Fruit fly (Drosophila melanogaster): ENCODE data around the gene CG13937.

The CG13937 gene

DNA sequence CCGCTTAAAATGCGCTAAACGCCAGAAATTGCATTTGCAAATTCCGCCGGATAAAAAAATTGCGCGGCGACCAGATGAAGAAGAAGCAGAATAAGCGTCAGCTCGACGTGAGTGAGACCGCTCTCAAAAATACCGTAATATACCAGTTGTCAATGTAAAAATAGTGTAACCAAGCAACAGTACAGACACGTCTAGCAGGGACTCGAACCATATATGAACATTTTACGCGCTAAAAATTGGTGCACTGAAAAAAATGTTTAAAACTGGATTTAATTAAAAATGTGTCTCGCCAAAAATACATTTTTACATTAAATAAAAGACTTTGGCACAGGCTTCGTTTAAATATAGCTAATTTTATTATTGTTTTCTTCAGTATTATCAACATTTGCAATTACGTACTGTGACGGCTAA is 6.6 kb downstream of the CG13937 start, which contains the start of gene dre4 (continued):
- TF ChIP-seq tgo (GFP tag; IDR thresholded peaks at IDR 0.05) (peak; percentile 58; the same call in 2 of the 3 replicates), C15 (GFP tag; IDR thresholded peaks at IDR 0.05) (no peak), hth (optimal IDR thresholded peaks at IDR 0.05) (no peak), insv (GFP tag; optimal IDR thresholded peaks at IDR 0.05) (peak in 1 of 2 experiments; percentile 21), CG10654 (GFP tag; optimal IDR thresholded peaks at IDR 0.05) (peak; percentile 57), ci (GFP tag; IDR thresholded peaks at IDR 0.05) (peak; percentile 88), Doc3 (GFP tag; IDR thresholded peaks at IDR 0.05; ENCODE audit: partially characterized antibody) (no peak), CG16815 (GFP tag; optimal IDR thresholded peaks at IDR 0.05) (peak; percentile 10), Dek (tag; optimal IDR thresholded peaks at IDR 0.05) (peak; percentile 57), CG15514 (GFP tag; optimal IDR thresholded peaks at IDR 0.05) (peak; percentile 90), CG12299 (tag; optimal IDR thresholded peaks at IDR 0.05) (peak; percentile 10), shn (GFP tag; optimal IDR thresholded peaks at IDR 0.05) (peak; percentile 66)

DNA sequence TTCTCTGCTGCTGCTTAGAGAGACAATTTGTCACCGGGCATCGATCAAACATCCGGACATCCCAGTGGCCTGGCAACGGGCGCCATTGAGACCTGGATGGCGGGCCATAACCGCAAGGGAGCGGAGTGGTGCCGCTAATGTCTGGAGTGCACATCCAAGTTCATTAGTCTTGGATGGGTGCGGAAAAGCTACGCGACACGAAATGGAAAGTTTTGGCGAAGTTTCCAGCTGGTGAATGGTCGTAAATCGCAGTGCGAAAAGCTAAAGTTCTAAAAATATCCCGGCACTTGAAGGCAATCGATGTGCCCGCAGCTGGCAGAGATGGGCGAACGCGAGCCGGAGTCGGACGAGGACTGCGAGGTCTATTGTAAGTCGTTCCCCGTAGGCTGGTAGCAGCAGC is 13.1 kb downstream of the CG13937 start, which contains the start of gene CG13924:
CG13924 (plus strand) TSS at position 301 of the 400 bp plus-strand sequence.
- TF ChIP-seq CG15601 (tag; optimal IDR thresholded peaks at IDR 0.05), result no peak
- no peak for TF ChIP-seq tna (GFP tag; IDR thresholded peaks at IDR 0.05; ENCODE audit: partially characterized antibody)

DNA sequence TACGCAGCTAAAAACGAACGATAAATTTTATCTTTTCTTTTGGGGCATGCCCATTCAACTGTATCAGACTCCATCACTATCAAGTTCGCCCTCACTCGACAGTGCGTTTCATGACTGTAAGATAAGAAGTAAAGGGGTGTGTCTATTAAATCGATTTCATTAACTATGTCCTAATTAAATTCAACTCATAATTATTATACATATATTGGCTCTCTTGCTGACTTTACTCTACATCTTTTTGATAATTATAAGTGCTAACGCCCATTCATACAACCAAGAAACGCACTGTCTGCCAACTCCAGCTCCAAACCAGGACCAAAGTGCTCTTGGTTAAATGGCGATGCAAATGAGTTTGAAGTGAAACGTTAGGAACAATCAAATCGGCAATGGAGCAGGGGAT is 14.0 kb downstream of the CG13937 start:
- TF ChIP-seq hbn (GFP tag; IDR thresholded peaks at IDR 0.05; ENCODE audit: partially characterized antibody), result no peak
- TF ChIP-seq CG11093 (GFP tag; IDR thresholded peaks at IDR 0.05), result no peak
- no peak for TF ChIP-seq aop (GFP tag; IDR thresholded peaks at IDR 0.05)
- TF ChIP-seq Drgx (GFP tag; IDR thresholded peaks at IDR 0.05), result peak; percentile 72
- no peak for TF ChIP-seq gsb (GFP tag; IDR thresholded peaks at IDR 0.05)
- no peak for TF ChIP-seq Elba2 (GFP tag; optimal IDR thresholded peaks at IDR 0.05)
- 0 out of 3 replicates have a peak, but pooled peaks have one; percentile 14 for TF ChIP-seq z (GFP tag; IDR thresholded peaks at IDR 0.05)
- no peak for TF ChIP-seq grau (tag; optimal IDR thresholded peaks at IDR 0.05)
- TF ChIP-seq CG8281 (tag; optimal IDR thresholded peaks at IDR 0.05), result no peak
- no peak for TF ChIP-seq ind (GFP tag; optimal IDR thresholded peaks at IDR 0.05)
- no peak for TF ChIP-seq prd (optimal IDR thresholded peaks at IDR 0.05)
- TF ChIP-seq prd (GFP tag; IDR thresholded peaks at IDR 0.05), result peak; percentile 56; the same call in 1 of the 3 replicates
- TF ChIP-seq Taf1 (GFP tag; IDR thresholded peaks at IDR 0.05), result no peak
- no peak for TF ChIP-seq CG6813 (GFP tag; optimal IDR thresholded peaks at IDR 0.05)
- peak; percentile 65 for TF ChIP-seq tap (tag; optimal IDR thresholded peaks at IDR 0.05)
- TF ChIP-seq D19B (GFP tag; optimal IDR thresholded peaks at IDR 0.05), result no peak
- no peak for TF ChIP-seq Dp (GFP tag; optimal IDR thresholded peaks at IDR 0.05)
- TF ChIP-seq Lpt (GFP tag; optimal IDR thresholded peaks at IDR 0.05), result no peak
- TF ChIP-seq corto (GFP tag; optimal IDR thresholded peaks at IDR 0.05), result no peak
- no peak for TF ChIP-seq ham (GFP tag; IDR thresholded peaks at IDR 0.05)
- TF ChIP-seq pita (GFP tag; optimal IDR thresholded peaks at IDR 0.05), result no peak
- TF ChIP-seq tio (GFP tag; optimal IDR thresholded peaks at IDR 0.05), result no peak
- TF ChIP-seq Lhr (GFP tag; optimal IDR thresholded peaks at IDR 0.05), result no peak
- TF ChIP-seq CG2875 (GFP tag; optimal IDR thresholded peaks at IDR 0.05), result no peak
- TF ChIP-seq CG33213 (GFP tag; optimal IDR thresholded peaks at IDR 0.05), result no peak
- no peak for TF ChIP-seq fd64A (GFP tag; optimal IDR thresholded peaks at IDR 0.05)
- TF ChIP-seq Hr39 (optimal IDR thresholded peaks at IDR 0.05), result no peak
- no peak for TF ChIP-seq crol (GFP tag; IDR thresholded peaks at IDR 0.05)
- no peak for TF ChIP-seq chinmo (GFP tag; IDR thresholded peaks at IDR 0.05; ENCODE audit: partially characterized antibody)
- no peak for TF ChIP-seq tna (GFP tag; IDR thresholded peaks at IDR 0.05; ENCODE audit: partially characterized antibody)
- no peak for TF ChIP-seq Kr (GFP tag; optimal IDR thresholded peaks at IDR 0.05)
- TF ChIP-seq knrl (GFP tag; IDR thresholded peaks at IDR 0.05; ENCODE audit: partially characterized antibody), result no peak
- peak; percentile 2 for TF ChIP-seq cwo (GFP tag; optimal IDR thresholded peaks at IDR 0.05)
- TF ChIP-seq CG17328 (GFP tag; IDR thresholded peaks at IDR 0.05), result no peak
- TF ChIP-seq CG1832 (GFP tag; optimal IDR thresholded peaks at IDR 0.05), result no peak
- TF ChIP-seq ac (GFP tag; optimal IDR thresholded peaks at IDR 0.05), result no peak

All from whole organism, embryonic.